Worm (Caenorhabditis elegans) whole organism, L4 larva: ENCODE results near the gene T09F3.4.
A peak's percentile ranks its signal among the peaks of the same experiment; 100 is the strongest.

Experiments
- ceh-28 ChIP-seq: fragments of 150-350 bp; optimal IDR thresholded peaks from 2 replicates; lab custom pipeline; 2014; ENCODE audit warnings: missing biosample characterization, missing genetic modification reagents, missing genetic modification characterization
- ceh-62 ChIP-seq: sonication (generic microtip); optimal IDR thresholded peaks from 2 replicates; lab custom pipeline; 2017; ENCODE audit warnings: missing biosample characterization, missing genetic modification characterization
- egl-27 ChIP-seq: sonication (generic microtip); optimal IDR thresholded peaks from 3 replicates; lab custom pipeline; 2017; ENCODE audit warnings: missing biosample characterization, missing genetic modification reagents, missing genetic modification characterization
- fkh-10 ChIP-seq: fragments of 150-350 bp; optimal IDR thresholded peaks from 2 replicates; lab custom pipeline; 2014; ENCODE audit warnings: missing biosample characterization, missing genetic modification reagents, missing genetic modification characterization
- lsy-2 ChIP-seq, 2 experiments: fragments of 150-350 bp in 1 of 2; sonication (generic microtip) in 1 of 2; optimal IDR thresholded peaks; 2 replicates each; lab custom pipeline; 2014 to 2017; ENCODE audit warnings: missing biosample characterization in 2 of 2, missing genetic modification characterization in 2 of 2
- nhr-25 ChIP-seq: sonication (generic microtip); optimal IDR thresholded peaks from 2 replicates; lab custom pipeline; 2017; ENCODE audit warnings: missing genetic modification characterization, mild to moderate bottlenecking, missing compliant biosample characterization, antibody characterized with exemption, moderate library complexity, borderline replicate concordance; ENCODE audit not compliant: insufficient read depth
- nhr-76 ChIP-seq: fragments of 150-350 bp; optimal IDR thresholded peaks from 2 replicates; lab custom pipeline; 2014; ENCODE audit warnings: missing biosample characterization, missing genetic modification characterization
- nhr-77 ChIP-seq: fragments of 150-350 bp; optimal IDR thresholded peaks from 2 replicates; lab custom pipeline; 2014; ENCODE audit warnings: missing biosample characterization, missing genetic modification characterization
- snpc-4 ChIP-seq: fragments of 150-350 bp; optimal IDR thresholded peaks from 2 replicates; lab custom pipeline; 2014; ENCODE audit warnings: missing biosample characterization, missing genetic modification characterization
- unc-62 ChIP-seq, 3 experiments: fragments of 150-350 bp in 1 of 3; sonication (generic microtip); optimal IDR thresholded peaks in 2 of 3; peaks in 1 of 3; 1 replicate in 1 of 3; 2 replicates in 2 of 3; lab custom pipeline; 2014 to 2017; ENCODE audit warnings: missing biosample characterization in 3 of 3, missing genetic modification characterization in 3 of 3, missing genetic modification reagents in 3 of 3, missing genotype in 1 of 3

DNA sequence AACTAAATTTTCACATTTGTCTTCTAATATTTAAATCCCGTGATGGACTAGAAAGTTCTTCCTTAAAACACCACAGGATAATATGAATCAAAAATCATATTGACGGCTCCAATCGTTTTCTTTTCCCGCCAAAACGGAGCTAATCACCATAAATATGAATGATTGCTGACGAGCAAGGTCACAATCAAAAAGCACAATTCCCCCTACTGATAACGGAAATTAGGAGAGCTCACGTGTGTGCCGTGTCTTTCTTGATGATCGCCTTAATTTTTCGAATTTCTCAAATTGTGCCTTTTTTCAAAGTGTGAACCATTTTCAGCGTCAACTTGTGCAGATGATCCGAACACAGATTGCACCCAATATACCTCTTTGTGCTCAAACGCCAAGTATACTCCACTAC is 48.4 kb downstream of the T09F3.4 start:
- TF ChIP-seq fkh-10 (GFP tag; lab: Kevin White, UChicago), result no peak
- no peak for TF ChIP-seq ceh-28 (tag; lab: Kevin White, UChicago)
- no peak for TF ChIP-seq snpc-4 (tag; lab: Kevin White, UChicago)
- no peak for TF ChIP-seq lsy-2 (tag; optimal IDR thresholded peaks at IDR 0.05; lab: Kevin White, UChicago)
- TF ChIP-seq ceh-62 (tag; lab: Kevin White, UChicago), result no peak
- no peak for TF ChIP-seq unc-62 (GFP tag; optimal IDR thresholded peaks at IDR 0.05 in 1 of 2; lab: Kevin White, UChicago)
- TF ChIP-seq unc-62 (tag; optimal IDR thresholded peaks at IDR 0.05; lab: Kevin White, UChicago), result no peak
- TF ChIP-seq nhr-25 (tag; lab: Kevin White, UChicago), result no peak
- no peak for TF ChIP-seq nhr-76 (tag; lab: Kevin White, UChicago)
- no peak for TF ChIP-seq egl-27 (tag; lab: Kevin White, UChicago)
- TF ChIP-seq nhr-77 (tag; lab: Kevin White, UChicago), result peak; percentile 18
